Worm (Caenorhabditis elegans): Measurements from ENCODE around the gene F47B8.3.
"Not testable (repeated sequence)": the region's sequence is repeated elsewhere in the genome, so short reads cannot be mapped to it uniquely, and the experiment has no call there.

The F47B8.3 gene

ce11 chrV:14282222-14282709 is 40.5 kb downstream of the F47B8.3 start, which contains the start of the genes srt-74 and F40G12.9:
Gene srt-74, minus strand, starts transcription at chrV:14282322.
Gene F40G12.9, plus strand, starts transcription at chrV:14282659.
- TF ChIP-seq mec-3 (tag; optimal IDR thresholded peaks at IDR 0.05; ENCODE audit: borderline replicate concordance) = no peak
- TF ChIP-seq sox-4 (tag; optimal IDR thresholded peaks at IDR 0.05) = no peak
- TF ChIP-seq nhr-11 (tag; optimal IDR thresholded peaks at IDR 0.05) = no peak
- no peak for TF ChIP-seq che-1 (tag; optimal IDR thresholded peaks at IDR 0.05)
- TF ChIP-seq hlh-15 (tag; optimal IDR thresholded peaks at IDR 0.05) = no peak
- TF ChIP-seq odd-2 (tag; optimal IDR thresholded peaks at IDR 0.05) = no peak
- TF ChIP-seq elt-2 (tag; optimal IDR thresholded peaks at IDR 0.05) = no peak
- TF ChIP-seq rnt-1 (tag; optimal IDR thresholded peaks at IDR 0.05) = no peak
- TF ChIP-seq pha-2 (tag; optimal IDR thresholded peaks at IDR 0.05) = no peak
- TF ChIP-seq T23F11.4 (GFP tag; optimal IDR thresholded peaks at IDR 0.05) = no peak
- TF ChIP-seq madf-2 (tag; optimal IDR thresholded peaks at IDR 0.05) = no peak
- no peak for TF ChIP-seq syd-9 (tag; optimal IDR thresholded peaks at IDR 0.05)
- TF ChIP-seq K09A11.1 (tag; optimal IDR thresholded peaks at IDR 0.05; ENCODE audit: insufficient read depth) = no peak
- no peak for TF ChIP-seq npax-4 (tag; optimal IDR thresholded peaks at IDR 0.05)
- no peak for TF ChIP-seq ceh-24 (tag; optimal IDR thresholded peaks at IDR 0.05)
- no peak for TF ChIP-seq eyg-1 (tag; optimal IDR thresholded peaks at IDR 0.05)
- no peak for TF ChIP-seq hlh-6 (tag; optimal IDR thresholded peaks at IDR 0.05)

- no peak for TF ChIP-seq nhr-232 (tag; optimal IDR thresholded peaks at IDR 0.05)
- TF ChIP-seq hlh-15 (tag; optimal IDR thresholded peaks at IDR 0.05) = no peak
- TF ChIP-seq ceh-6 (GFP tag; optimal IDR thresholded peaks at IDR 0.05) = no peak
- TF ChIP-seq lin-11 (tag; optimal IDR thresholded peaks at IDR 0.05) = no peak
- no peak for TF ChIP-seq che-1 (tag; optimal IDR thresholded peaks at IDR 0.05)
- TF ChIP-seq odd-2 (tag; optimal IDR thresholded peaks at IDR 0.05) = no peak
- TF ChIP-seq unc-42 (tag; optimal IDR thresholded peaks at IDR 0.05) = no peak
- no peak for TF ChIP-seq ceh-22 (tag; optimal IDR thresholded peaks at IDR 0.05)
- no peak for TF ChIP-seq madf-2 (tag; optimal IDR thresholded peaks at IDR 0.05)
- TF ChIP-seq fkh-6 (tag; optimal IDR thresholded peaks at IDR 0.05) = no peak
- TF ChIP-seq npax-4 (tag; optimal IDR thresholded peaks at IDR 0.05) = no peak
- TF ChIP-seq tbx-7 (tag; optimal IDR thresholded peaks at IDR 0.05) = no peak
- TF ChIP-seq ceh-19 (GFP tag; optimal IDR thresholded peaks at IDR 0.05) = no peak
- TF ChIP-seq dmd-4 (tag; optimal IDR thresholded peaks at IDR 0.05; ENCODE audit: borderline replicate concordance) = no peak
- no peak for TF ChIP-seq unc-55 (GFP tag; optimal IDR thresholded peaks at IDR 0.05)
- no peak for TF ChIP-seq T23F11.4 (GFP tag; optimal IDR thresholded peaks at IDR 0.05)
- TF ChIP-seq ztf-16 (tag; optimal IDR thresholded peaks at IDR 0.05) = no peak
Measured at ce11 chrV:14279777-14280176, 43.0 kb downstream of the F47B8.3 start, which contains the start of gene srt-33. Gene srt-33, minus strand, starts transcription at chrV:14279877.

ce11 chrV:14274268-14274667 is 48.5 kb downstream of the F47B8.3 start, which contains the start of gene F40G12.7:
Gene F40G12.7, plus strand, starts transcription at chrV:14274568.
- not testable (repeated sequence) for TF ChIP-seq ceh-24, nhr-11, hlh-8 (tag; optimal IDR thresholded peaks at IDR 0.05)

- TF ChIP-seq mec-3 (tag; optimal IDR thresholded peaks at IDR 0.05; ENCODE audit: borderline replicate concordance) (no peak), ets-4 (tag; optimal IDR thresholded peaks at IDR 0.05) (no peak), hlh-15 (tag; optimal IDR thresholded peaks at IDR 0.05) (no peak), npax-4 (tag; optimal IDR thresholded peaks at IDR 0.05) (no peak), hlh-6 (tag; optimal IDR thresholded peaks at IDR 0.05) (no peak), ceh-22 (tag; optimal IDR thresholded peaks at IDR 0.05) (no peak), nhr-11 (tag; optimal IDR thresholded peaks at IDR 0.05) (no peak), unc-55 (GFP tag; optimal IDR thresholded peaks at IDR 0.05) (no peak), ceh-24 (tag; optimal IDR thresholded peaks at IDR 0.05) (no peak), T23F11.4 (GFP tag; optimal IDR thresholded peaks at IDR 0.05) (no peak), pag-3 (tag; optimal IDR thresholded peaks at IDR 0.05; ENCODE audit: borderline replicate concordance) (no peak), sdc-2 (tag; optimal IDR thresholded peaks at IDR 0.05) (no peak), nhr-232 (tag; optimal IDR thresholded peaks at IDR 0.05) (no peak)
Measured at ce11 chrV:14273019-14273418, 49.8 kb downstream of the F47B8.3 start, which contains the start of gene F40G12.6. Gene F40G12.6, minus strand, starts transcription at chrV:14273119.

Data from whole organism, late embryonic.